Fruit fly (Drosophila melanogaster): Measurements from ENCODE around the gene hdm.

Gene hdm

DNA sequence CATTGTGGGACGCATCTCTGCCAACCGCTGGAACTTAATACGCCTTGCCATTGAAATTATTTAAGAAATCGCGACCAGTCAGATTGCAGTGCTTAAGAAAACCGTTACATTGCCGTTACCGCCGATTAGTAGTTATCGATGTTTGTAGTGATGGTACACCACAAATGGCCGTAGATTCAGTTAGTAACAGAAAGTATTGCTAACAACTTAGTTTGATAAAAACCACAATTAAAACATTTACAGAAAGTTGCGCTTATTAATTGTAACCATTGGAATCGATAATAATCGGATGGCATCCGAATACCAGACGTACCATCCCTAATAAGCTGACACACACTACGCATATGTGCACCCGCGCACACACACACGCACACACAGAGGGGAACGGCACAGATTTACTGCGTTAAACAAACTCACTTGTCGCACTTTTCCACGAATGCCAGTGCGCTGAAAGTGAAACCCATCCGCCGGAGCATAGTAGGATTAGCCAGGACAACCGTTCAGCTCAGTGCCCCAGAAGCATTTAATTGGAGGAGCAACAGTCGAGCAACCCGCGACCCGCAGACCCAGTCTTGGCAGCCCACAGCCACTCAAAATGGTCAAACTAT is at the start of gene hdm, which contains the start of gene Ykt6 (continued):
- TF ChIP-seq CG7786 (GFP tag; optimal IDR thresholded peaks at IDR 0.05) (peak; percentile 85), sqz (GFP tag; optimal IDR thresholded peaks at IDR 0.05) (no peak), TFAM (GFP tag; optimal IDR thresholded peaks at IDR 0.05) (no peak), bab2 (GFP tag; optimal IDR thresholded peaks at IDR 0.05) (peak; percentile 85), p53 (GFP tag; optimal IDR thresholded peaks at IDR 0.05) (peak; percentile 51), bsh (GFP tag; optimal IDR thresholded peaks at IDR 0.05) (peak in 1 of 2 experiments; percentile 78), sr (GFP tag; IDR thresholded peaks at IDR 0.05) (0 out of 3 replicates have a peak, but pooled peaks have one; percentile 9), CG32772 (GFP tag; IDR thresholded peaks at IDR 0.05) (peak; percentile 50; the same call in 1 of the 2 replicates), lov (optimal IDR thresholded peaks at IDR 0.05) (no peak), lov (GFP tag; IDR thresholded peaks at IDR 0.05) (peak; percentile 69; the same call in 1 of the 3 replicates), chm (GFP tag; IDR thresholded peaks at IDR 0.05) (no peak; the same call in 1 of the 2 replicates), Aef1 (GFP tag; IDR thresholded peaks at IDR 0.05) (peak; percentile 72; the same call in 2 of the 3 replicates), Dip2 (GFP tag; IDR thresholded peaks at IDR 0.05) (no peak), CG9797 (GFP tag; optimal IDR thresholded peaks at IDR 0.05) (peak; percentile 45), oc (tag; optimal IDR thresholded peaks at IDR 0.05) (no peak), stc (GFP tag; IDR thresholded peaks at IDR 0.05) (peak; percentile 78), lola (GFP tag; optimal IDR thresholded peaks at IDR 0.05) (peak in 1 of 3 experiments; percentile 72), danr (GFP tag; IDR thresholded peaks at IDR 0.05) (peak; percentile 71; the same call in 1 of the 2 replicates), cad (GFP tag; optimal IDR thresholded peaks at IDR 0.05) (no peak), hbn (GFP tag; IDR thresholded peaks at IDR 0.05; ENCODE audit: partially characterized antibody) (peak; percentile 96), unc-4 (GFP tag; IDR thresholded peaks at IDR 0.05; ENCODE audit: partially characterized antibody) (peak; percentile 97), eyg (GFP tag; optimal IDR thresholded peaks at IDR 0.05) (peak; percentile 61), ham (GFP tag; IDR thresholded peaks at IDR 0.05) (no peak), ATbp (GFP tag; optimal IDR thresholded peaks at IDR 0.05) (no peak), Hr78 (GFP tag; optimal IDR thresholded peaks at IDR 0.05) (no peak), CG13775 (GFP tag; optimal IDR thresholded peaks at IDR 0.05) (peak; percentile 76), CG13296 (GFP tag; optimal IDR thresholded peaks at IDR 0.05) (peak; percentile 59), CG8924 (tag; optimal IDR thresholded peaks at IDR 0.05) (peak; percentile 56), CG2129 (GFP tag; IDR thresholded peaks at IDR 0.05; ENCODE audit: partially characterized antibody) (peak; percentile 93), tna (GFP tag; IDR thresholded peaks at IDR 0.05; ENCODE audit: partially characterized antibody) (peak; percentile 91), CG16863 (GFP tag; optimal IDR thresholded peaks at IDR 0.05) (peak; percentile 80), twi (tag; optimal IDR thresholded peaks at IDR 0.05) (peak; percentile 68), B-H1 (GFP tag; IDR thresholded peaks at IDR 0.05) (peak; percentile 44; the same call in 2 of the 3 replicates), gsb (GFP tag; IDR thresholded peaks at IDR 0.05) (peak; percentile 64; the same call in 1 of the 2 replicates), gfzf (GFP tag; optimal IDR thresholded peaks at IDR 0.05) (peak; percentile 35), CG17568 (GFP tag; optimal IDR thresholded peaks at IDR 0.05) (no peak), CG14667 (GFP tag; IDR thresholded peaks at IDR 0.05) (peak; percentile 71), CG9932 (GFP tag; IDR thresholded peaks at IDR 0.05) (peak; percentile 90), Doc3 (GFP tag; IDR thresholded peaks at IDR 0.05; ENCODE audit: partially characterized antibody) (peak; percentile 98), CG6854 (GFP tag; optimal IDR thresholded peaks at IDR 0.05) (no peak), CG17802 (tag; optimal IDR thresholded peaks at IDR 0.05) (peak; percentile 17), CG4328 (GFP tag; optimal IDR thresholded peaks at IDR 0.05) (peak; percentile 9), gem (tag; optimal IDR thresholded peaks at IDR 0.05) (peak; percentile 83), Side (GFP tag; optimal IDR thresholded peaks at IDR 0.05) (peak; percentile 87), Scr (GFP tag; IDR thresholded peaks at IDR 0.05; ENCODE audit: partially characterized antibody) (peak; percentile 97), slbo (GFP tag; IDR thresholded peaks at IDR 0.05) (peak; percentile 87), CG17612 (GFP tag; IDR thresholded peaks at IDR 0.05) (peak; percentile 62), hb (GFP tag; IDR thresholded peaks at IDR 0.05; ENCODE audit: partially characterized antibody) (peak; percentile 92), az2 (GFP tag; optimal IDR thresholded peaks at IDR 0.05) (peak; percentile 77)
